Fruit fly (Drosophila melanogaster) Kc167 (cell line): ENCODE results near the gene qm.

Source experiments
- Myc ChIP-seq: fragments of >200 bp; optimal IDR thresholded peaks from 2 replicates; lab custom pipeline; 2017; ENCODE audit warnings: missing external identifiers
- h ChIP-seq: fragments of >200 bp; optimal IDR thresholded peaks from 3 replicates; lab custom pipeline; 2018; ENCODE audit warnings: missing external identifiers
- insv ChIP-seq: fragments of >200 bp; optimal IDR thresholded peaks from 3 replicates; lab custom pipeline; 2018; ENCODE audit warnings: missing external identifiers
- psq ChIP-seq: fragments of >200 bp; optimal IDR thresholded peaks from 2 replicates; lab custom pipeline; 2017; ENCODE audit warnings: missing external identifiers
- ttk ChIP-seq: sonication (Bioruptor generic); optimal IDR thresholded peaks from 2 replicates; lab custom pipeline; 2017; ENCODE audit warnings: missing external identifiers

DNA sequence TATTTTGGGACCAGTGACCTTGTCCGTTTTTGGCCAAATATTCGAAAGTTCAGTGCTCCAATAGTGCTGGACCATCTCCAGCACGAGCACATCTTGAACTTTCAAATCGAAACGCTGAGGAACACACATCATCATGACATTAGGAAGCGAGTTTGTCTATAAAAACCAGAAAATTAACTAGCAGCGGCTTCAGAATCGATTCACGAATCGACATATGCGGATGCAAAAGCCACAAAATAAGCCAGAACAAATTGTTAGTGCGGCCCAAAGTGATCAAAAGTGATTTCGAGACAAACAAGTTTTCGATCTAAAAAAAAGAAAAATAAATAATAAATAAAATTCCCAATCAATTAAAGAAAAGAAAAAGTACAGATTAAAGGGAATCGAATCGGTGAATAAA, 42.3 kb downstream of the qm start, which contains the start of gene CG8563:
- TF ChIP-seq psq (lab: Kevin White, UChicago) = no peak
- TF ChIP-seq h (lab: Kevin White, UChicago) = no peak
- TF ChIP-seq insv = no peak
- TF ChIP-seq ttk (lab: Kevin White, UChicago) = no peak
- TF ChIP-seq Myc (lab: Kevin White, UChicago) = no peak
